Fruit fly (Drosophila melanogaster) whole organism, embryonic: ENCODE results near the gene CG5068.

ENCODE experiments used
- Atf6 ChIP-seq: fragments of 200-800 bp; sonication (Bioruptor generic); IDR thresholded peaks from 2 replicates; pipeline ENCODE4 v1.3.6; 2022; ENCODE audit warnings: missing biosample characterization, missing genetic modification characterization
- BEAF-32 ChIP-seq: fragments of 200-800 bp; sonication (Bioruptor generic); optimal IDR thresholded peaks from 3 replicates; lab custom pipeline; 2017; ENCODE audit warnings: missing biosample characterization, missing genetic modification characterization, mild to moderate bottlenecking, moderate library complexity, missing genetic modification reagents
- Bteb2 ChIP-seq: fragments of 200-800 bp; sonication (Bioruptor generic); optimal IDR thresholded peaks from 2 replicates; lab custom pipeline; 2016; ENCODE audit warnings: missing biosample characterization, missing genetic modification characterization
- CG11504 ChIP-seq: fragments of 200-800 bp; sonication (Bioruptor generic); optimal IDR thresholded peaks from 3 replicates; lab custom pipeline; 2019; ENCODE audit warnings: missing biosample characterization, mild to moderate bottlenecking, missing genetic modification characterization, moderate library complexity
- CG12219 ChIP-seq: fragments of 200-800 bp; sonication (Bioruptor generic); optimal IDR thresholded peaks from 3 replicates; lab custom pipeline; 2018; ENCODE audit warnings: missing biosample characterization, mild to moderate bottlenecking, missing genetic modification characterization
- CG12659 ChIP-seq: fragments of 200-800 bp; sonication (Bioruptor generic); optimal IDR thresholded peaks from 3 replicates; lab custom pipeline; 2017; ENCODE audit warnings: mild to moderate bottlenecking, missing biosample characterization, missing genetic modification reagents, missing genetic modification characterization
- CG13287 ChIP-seq: fragments of 200-800 bp; sonication (Bioruptor generic); IDR thresholded peaks from 2 replicates; pipeline ENCODE4 v1.3.6; 2022; ENCODE audit warnings: missing biosample characterization, missing genetic modification characterization; ENCODE audit not compliant: partially characterized antibody
- CG13894 ChIP-seq: fragments of 200-800 bp; sonication (Bioruptor generic); optimal IDR thresholded peaks from 3 replicates; lab custom pipeline; 2018; ENCODE audit warnings: missing biosample characterization, mild to moderate bottlenecking, missing genetic modification characterization, moderate library complexity
- CG1602 ChIP-seq: fragments of 200-800 bp; sonication (Bioruptor generic); optimal IDR thresholded peaks from 3 replicates; lab custom pipeline; 2016; ENCODE audit warnings: missing biosample characterization, missing genetic modification characterization
- CG17186 ChIP-seq: fragments of 200-800 bp; sonication (Bioruptor generic); optimal IDR thresholded peaks from 3 replicates; lab custom pipeline; 2017; ENCODE audit warnings: missing biosample characterization, missing genetic modification reagents, missing genetic modification characterization
- CG17328 ChIP-seq: fragments of 200-800 bp; sonication (Bioruptor generic); IDR thresholded peaks from 2 replicates; pipeline ENCODE4 v1.3.6; 2022; ENCODE audit warnings: missing biosample characterization, missing genetic modification characterization
- CG1792 ChIP-seq: fragments of 200-800 bp; sonication (Bioruptor generic); optimal IDR thresholded peaks from 2 replicates; lab custom pipeline; 2016; ENCODE audit warnings: missing biosample characterization, missing genetic modification characterization
- CG18476 ChIP-seq: fragments of 200-800 bp; sonication (Bioruptor generic); optimal IDR thresholded peaks from 2 replicates; lab custom pipeline; 2016; ENCODE audit warnings: missing biosample characterization, mild to moderate bottlenecking, missing genetic modification characterization
- CG18764 ChIP-seq: fragments of 200-800 bp; sonication (Bioruptor generic); optimal IDR thresholded peaks from 3 replicates; lab custom pipeline; 2016; ENCODE audit warnings: missing biosample characterization, missing genetic modification characterization
- CG3065 ChIP-seq: fragments of 200-800 bp; sonication (Bioruptor generic); optimal IDR thresholded peaks from 2 replicates; lab custom pipeline; 2016; ENCODE audit warnings: missing biosample characterization, missing genetic modification characterization
- CG33213 ChIP-seq: fragments of 200-800 bp; sonication (Bioruptor generic); optimal IDR thresholded peaks from 3 replicates; lab custom pipeline; 2016; ENCODE audit warnings: missing biosample characterization, missing genetic modification characterization
- CG5180 ChIP-seq: fragments of 200-800 bp; sonication (Bioruptor generic); optimal IDR thresholded peaks from 3 replicates; lab custom pipeline; 2017; ENCODE audit warnings: missing biosample characterization, missing genetic modification characterization, mild to moderate bottlenecking, moderate library complexity, missing genetic modification reagents
- CG6791 ChIP-seq: fragments of 200-800 bp; sonication (Bioruptor generic); IDR thresholded peaks from 3 replicates; pipeline ENCODE4 v1.3.6; 2022; ENCODE audit warnings: missing biosample characterization, missing genetic modification characterization; ENCODE audit not compliant: partially characterized antibody
- CG7372 ChIP-seq: fragments of 200-800 bp; sonication (Bioruptor generic); IDR thresholded peaks from 2 replicates; pipeline ENCODE4 v1.3.6; 2022; ENCODE audit warnings: missing biosample characterization, missing genetic modification characterization
- CG8281 ChIP-seq: fragments of 200-800 bp; sonication (Bioruptor generic); optimal IDR thresholded peaks from 2 replicates; lab custom pipeline; 2018; ENCODE audit warnings: missing biosample characterization, mild to moderate bottlenecking, missing genetic modification characterization, moderate library complexity
- CG8388 ChIP-seq: fragments of 200-800 bp; sonication (Bioruptor generic); optimal IDR thresholded peaks from 2 replicates; lab custom pipeline; 2019; ENCODE audit warnings: missing biosample characterization, mild to moderate bottlenecking, missing genetic modification characterization, moderate library complexity
- CG9609 ChIP-seq: fragments of 200-800 bp; sonication (Bioruptor generic); optimal IDR thresholded peaks from 3 replicates; lab custom pipeline; 2016; ENCODE audit warnings: missing biosample characterization, missing genetic modification characterization
- CG9876 ChIP-seq: fragments of 200-800 bp; sonication (Bioruptor generic); optimal IDR thresholded peaks from 2 replicates; lab custom pipeline; 2016; ENCODE audit warnings: missing biosample characterization, missing genetic modification characterization
- CkIIα-i1 ChIP-seq: fragments of 200-800 bp; sonication (Bioruptor generic); IDR thresholded peaks from 2 replicates; pipeline ENCODE4 v1.3.6; 2022; ENCODE audit warnings: missing biosample characterization, missing genetic modification characterization
- CrebB ChIP-seq: fragments of 200-800 bp; sonication (Bioruptor generic); optimal IDR thresholded peaks from 3 replicates; lab custom pipeline; 2018; ENCODE audit warnings: missing biosample characterization, mild to moderate bottlenecking, missing genetic modification characterization
- D ChIP-seq, 2 experiments: fragments of 200-800 bp in 1 of 2; fragments of >200 bp in 1 of 2; sonication (Bioruptor generic) in 1 of 2; optimal IDR thresholded peaks; 2 replicates in 1 of 2; 3 replicates in 1 of 2; lab custom pipeline; 2017; ENCODE audit warnings: mild to moderate bottlenecking in 1 of 2, missing biosample characterization in 1 of 2, missing genetic modification characterization in 1 of 2, missing genetic modification reagents in 1 of 2
- Dad ChIP-seq: fragments of 200-800 bp; sonication (Bioruptor generic); optimal IDR thresholded peaks from 3 replicates; lab custom pipeline; 2016; ENCODE audit warnings: missing biosample characterization, missing genetic modification characterization
- Dll ChIP-seq: fragments of 200-800 bp; sonication (Bioruptor generic); IDR thresholded peaks from 4 replicates; pipeline ENCODE4 v1.3.6; 2022; ENCODE audit warnings: missing biosample characterization, missing genetic modification characterization; ENCODE audit not compliant: partially characterized antibody
- Hr39 ChIP-seq: fragments of >200 bp; optimal IDR thresholded peaks from 2 replicates; lab custom pipeline; 2017
- Lpt ChIP-seq: fragments of >200 bp; optimal IDR thresholded peaks from 2 replicates; lab custom pipeline; 2018; ENCODE audit warnings: missing biosample characterization, missing genetic modification characterization
- Mes4 ChIP-seq: fragments of 200-800 bp; sonication (Bioruptor generic); optimal IDR thresholded peaks from 2 replicates; lab custom pipeline; 2016; ENCODE audit warnings: missing biosample characterization, missing genetic modification characterization
- Nf-YC ChIP-seq: fragments of 200-800 bp; optimal IDR thresholded peaks from 3 replicates; lab custom pipeline; 2019; ENCODE audit warnings: missing biosample characterization, mild to moderate bottlenecking, missing genetic modification characterization, moderate library complexity
- Side ChIP-seq: fragments of 200-800 bp; sonication (Bioruptor generic); optimal IDR thresholded peaks from 2 replicates; lab custom pipeline; 2016; ENCODE audit warnings: missing biosample characterization, missing genetic modification characterization
- Sin3A ChIP-seq: fragments of >200 bp; optimal IDR thresholded peaks from 2 replicates; lab custom pipeline; 2018
- TFAM ChIP-seq: fragments of 200-800 bp; sonication (Bioruptor generic); optimal IDR thresholded peaks from 2 replicates; lab custom pipeline; 2017; ENCODE audit warnings: missing biosample characterization, missing genetic modification characterization, inconsistent platforms
- cas ChIP-seq: fragments of 200-800 bp; sonication (Bioruptor generic); IDR thresholded peaks from 2 replicates; pipeline ENCODE4 v1.3.6; 2022; ENCODE audit warnings: missing biosample characterization, missing genetic modification characterization
- dysf ChIP-seq: fragments of 200-800 bp; sonication (Bioruptor generic); IDR thresholded peaks from 3 replicates; pipeline ENCODE4 v1.3.6; 2022; ENCODE audit warnings: missing biosample characterization, missing genetic modification characterization
- ftz-f1 ChIP-seq: fragments of 200-800 bp; sonication (Bioruptor generic); optimal IDR thresholded peaks from 2 replicates; lab custom pipeline; 2016; ENCODE audit warnings: missing biosample characterization, missing genetic modification characterization
- grn ChIP-seq: fragments of 200-800 bp; sonication (Bioruptor generic); optimal IDR thresholded peaks from 3 replicates; lab custom pipeline; 2017; ENCODE audit warnings: missing biosample characterization, missing genetic modification characterization
- h ChIP-seq: fragments of >200 bp; optimal IDR thresholded peaks from 2 replicates; lab custom pipeline; 2017
- lmd ChIP-seq: fragments of 200-800 bp; sonication (Bioruptor generic); IDR thresholded peaks from 2 replicates; pipeline ENCODE4 v1.3.6; 2022; ENCODE audit warnings: missing biosample characterization, missing genetic modification characterization
- p53 ChIP-seq: fragments of 200-800 bp; sonication (Bioruptor generic); optimal IDR thresholded peaks from 2 replicates; lab custom pipeline; 2016; ENCODE audit warnings: missing biosample characterization, missing genetic modification characterization
- pb ChIP-seq: fragments of 200-800 bp; sonication (Bioruptor generic); optimal IDR thresholded peaks from 3 replicates; lab custom pipeline; 2016; ENCODE audit warnings: missing biosample characterization, missing genetic modification characterization
- ro ChIP-seq: fragments of 200-800 bp; sonication (Bioruptor generic); IDR thresholded peaks from 2 replicates; pipeline ENCODE4 v1.3.6; 2022; ENCODE audit warnings: missing biosample characterization, missing genetic modification characterization
- salm ChIP-seq: fragments of 200-800 bp; sonication (Bioruptor generic); optimal IDR thresholded peaks from 2 replicates; lab custom pipeline; 2018; ENCODE audit warnings: missing biosample characterization, mild to moderate bottlenecking, missing genetic modification characterization
- sd ChIP-seq: fragments of 200-800 bp; sonication (Bioruptor generic); optimal IDR thresholded peaks from 3 replicates; lab custom pipeline; 2018; ENCODE audit warnings: missing biosample characterization, mild to moderate bottlenecking, missing genetic modification characterization, moderate library complexity
- slbo ChIP-seq: fragments of 200-800 bp; sonication (Bioruptor generic); IDR thresholded peaks from 2 replicates; pipeline ENCODE4 v1.3.6; 2022; ENCODE audit warnings: missing biosample characterization, missing genetic modification characterization
- sr ChIP-seq: fragments of 200-800 bp; sonication (Bioruptor generic); IDR thresholded peaks from 3 replicates; pipeline ENCODE4 v1.3.6; 2022; ENCODE audit warnings: missing biosample characterization, missing genetic modification characterization
- stc ChIP-seq: fragments of 200-800 bp; sonication (Bioruptor generic); IDR thresholded peaks from 2 replicates; pipeline ENCODE4 v1.3.6; 2022; ENCODE audit warnings: missing biosample characterization, missing genetic modification characterization
- tin ChIP-seq: fragments of 200-800 bp; sonication (Bioruptor generic); optimal IDR thresholded peaks from 3 replicates; lab custom pipeline; 2016; ENCODE audit warnings: missing biosample characterization, missing genetic modification characterization
- zen2 ChIP-seq: fragments of 200-800 bp; sonication (Bioruptor generic); IDR thresholded peaks from 3 replicates; pipeline ENCODE4 v1.3.6; 2022; ENCODE audit warnings: missing biosample characterization, missing genetic modification characterization; ENCODE audit not compliant: partially characterized antibody
- zfh1 ChIP-seq: fragments of 200-800 bp; sonication (Bioruptor generic); IDR thresholded peaks from 3 replicates; pipeline ENCODE4 v1.3.6; 2022; ENCODE audit warnings: missing biosample characterization, missing genetic modification characterization

The CG5068 gene

dm6 chr3L:9019196-9019662 is 32.7 kb downstream of the CG5068 start, which contains the start of gene Doc2 (continued):
- no peak for TF ChIP-seq CG18764 (GFP tag; lab: Kevin White, UChicago)
- TF ChIP-seq CG17328, result no peak
- TF ChIP-seq CG9609 (GFP tag; lab: Kevin White, UChicago), result no peak
- TF ChIP-seq CG7372 (GFP tag; lab: Robert Waterston, UW), result no peak
- TF ChIP-seq CG8281 (tag; lab: Kevin White, UChicago), result no peak
- no peak for TF ChIP-seq ro (GFP tag; lab: Robert Waterston, UW)
- no peak for TF ChIP-seq CrebB (tag; lab: Kevin White, UChicago)
- peak; percentile 79 for TF ChIP-seq CG11504 (tag; lab: Kevin White, UChicago)
- TF ChIP-seq CG3065 (GFP tag; lab: Kevin White, UChicago), result no peak
- TF ChIP-seq CG12219, result no peak
- no peak for TF ChIP-seq cas
- no peak for TF ChIP-seq sd
- no peak for TF ChIP-seq zfh1 (GFP tag; lab: Robert Waterston, UW)
- TF ChIP-seq Mes4 (GFP tag; lab: Kevin White, UChicago), result no peak
- no peak for TF ChIP-seq lmd (GFP tag; lab: Robert Waterston, UW)
- TF ChIP-seq CG6791 (GFP tag; lab: Robert Waterston, UW), result peak; percentile 53; the same call in 1 of the 3 replicates
- no peak for TF ChIP-seq CG1602 (GFP tag; lab: Kevin White, UChicago)
- TF ChIP-seq sr (GFP tag; lab: Robert Waterston, UW), result peak; percentile 76
- no peak for TF ChIP-seq p53
- no peak for TF ChIP-seq h (lab: Kevin White, UChicago)
- no peak for TF ChIP-seq dysf
- no peak for TF ChIP-seq Hr39 (lab: Kevin White, UChicago)
- TF ChIP-seq CG33213, result no peak
- no peak for TF ChIP-seq Atf6 (GFP tag; lab: Robert Waterston, UW)
- TF ChIP-seq CG13894 (tag; lab: Kevin White, UChicago), result no peak
- no peak for TF ChIP-seq TFAM (GFP tag; lab: Kevin White, UChicago)
- no peak for TF ChIP-seq Bteb2 (GFP tag; lab: Kevin White, UChicago)
- TF ChIP-seq Lpt (GFP tag; lab: Kevin White, UChicago), result no peak
- TF ChIP-seq grn (GFP tag; lab: Kevin White, UChicago), result peak; percentile 17
- no peak for TF ChIP-seq CkIIα-i1 (GFP tag; lab: Robert Waterston, UW)
- no peak for TF ChIP-seq CG9876 (GFP tag; lab: Kevin White, UChicago)
- TF ChIP-seq CG1792 (GFP tag; lab: Kevin White, UChicago), result no peak
- TF ChIP-seq Dll (GFP tag; lab: Robert Waterston, UW), result 0 out of 4 replicates have a peak, but pooled peaks have one; percentile 11
- no peak for TF ChIP-seq tin (GFP tag; lab: Kevin White, UChicago)
- no peak for TF ChIP-seq CG18476 (GFP tag; lab: Kevin White, UChicago)
- TF ChIP-seq CG12659 (GFP tag; lab: Kevin White, UChicago), result no peak
- TF ChIP-seq Dad (GFP tag; lab: Kevin White, UChicago), result no peak
- no peak for TF ChIP-seq Side
- no peak for TF ChIP-seq D (optimal IDR thresholded peaks at IDR 0.05; lab: Kevin White, UChicago)
- no peak for TF ChIP-seq D (GFP tag; optimal IDR thresholded peaks at IDR 0.05; lab: Kevin White, UChicago)
- no peak for TF ChIP-seq stc (GFP tag; lab: Robert Waterston, UW)
- peak; percentile 99 for TF ChIP-seq Nf-YC (tag; lab: Kevin White, UChicago)
- TF ChIP-seq pb, result no peak
- TF ChIP-seq CG17186, result no peak
- no peak for TF ChIP-seq salm (tag; lab: Kevin White, UChicago)
- TF ChIP-seq CG5180 (GFP tag; lab: Kevin White, UChicago), result peak; percentile 62
- no peak for TF ChIP-seq ftz-f1 (GFP tag; lab: Kevin White, UChicago)
- TF ChIP-seq CG8388 (GFP tag; lab: Kevin White, UChicago), result no peak
- no peak for TF ChIP-seq BEAF-32 (GFP tag; lab: Kevin White, UChicago)
- peak; percentile 59; the same call in 2 of the 3 replicates for TF ChIP-seq zen2 (GFP tag; lab: Robert Waterston, UW)
- no peak for TF ChIP-seq Sin3A (lab: Kevin White, UChicago)
- TF ChIP-seq slbo (GFP tag; lab: Robert Waterston, UW), result no peak
- TF ChIP-seq CG13287 (GFP tag; lab: Robert Waterston, UW), result no peak; the same call in 1 of the 2 replicates
